Fruit fly (Drosophila melanogaster) whole organism, embryonic: Measurements from ENCODE around the gene CG10962.

ENCODE experiments used
- Antp ChIP-seq: fragments of 200-800 bp; sonication (Bioruptor generic); optimal IDR thresholded peaks from 3 replicates; lab custom pipeline; 2016; ENCODE audit warnings: missing biosample characterization, missing genetic modification characterization
- CG10321 ChIP-seq: fragments of 200-800 bp; sonication (Bioruptor generic); IDR thresholded peaks from 2 replicates; pipeline ENCODE4 v1.3.6; 2022; ENCODE audit warnings: missing biosample characterization, missing genetic modification characterization
- CG10543 ChIP-seq: fragments of 200-800 bp; sonication (Bioruptor generic); optimal IDR thresholded peaks from 3 replicates; lab custom pipeline; 2017; ENCODE audit warnings: missing biosample characterization, mild to moderate bottlenecking, missing genetic modification characterization, moderate library complexity
- CG12391 ChIP-seq: fragments of 200-800 bp; sonication (Bioruptor generic); optimal IDR thresholded peaks from 3 replicates; lab custom pipeline; 2018; ENCODE audit warnings: missing biosample characterization, mild to moderate bottlenecking, missing genetic modification characterization, moderate library complexity
- CG12769 ChIP-seq: fragments of 200-800 bp; sonication (Bioruptor generic); optimal IDR thresholded peaks from 2 replicates; lab custom pipeline; 2019; ENCODE audit warnings: missing biosample characterization, mild to moderate bottlenecking, missing genetic modification characterization, moderate library complexity
- CG15479 ChIP-seq: fragments of 200-800 bp; sonication (Bioruptor generic); optimal IDR thresholded peaks from 3 replicates; lab custom pipeline; 2019; ENCODE audit warnings: missing biosample characterization, mild to moderate bottlenecking, missing genetic modification characterization, moderate library complexity
- CG15514 ChIP-seq: fragments of 200-800 bp; sonication (Bioruptor generic); optimal IDR thresholded peaks from 3 replicates; lab custom pipeline; 2017; ENCODE audit warnings: missing biosample characterization, missing genetic modification characterization, mild to moderate bottlenecking, moderate library complexity, missing genetic modification reagents
- CG16779 ChIP-seq: fragments of 200-800 bp; sonication (Bioruptor generic); IDR thresholded peaks from 2 replicates; pipeline ENCODE4 v1.3.6; 2022; ENCODE audit warnings: missing biosample characterization, missing genetic modification characterization
- CG18764 ChIP-seq: fragments of 200-800 bp; sonication (Bioruptor generic); optimal IDR thresholded peaks from 3 replicates; lab custom pipeline; 2016; ENCODE audit warnings: missing biosample characterization, missing genetic modification characterization
- CG2199 ChIP-seq: fragments of 200-800 bp; sonication (Bioruptor generic); IDR thresholded peaks from 3 replicates; pipeline ENCODE4 v1.3.6; 2022; ENCODE audit warnings: missing biosample characterization, missing genetic modification characterization
- CG32767 ChIP-seq: fragments of 200-800 bp; sonication (Bioruptor generic); IDR thresholded peaks from 2 replicates; pipeline ENCODE4 v1.3.6; 2022; ENCODE audit warnings: missing biosample characterization, missing genetic modification characterization
- CG3281 ChIP-seq: fragments of 200-800 bp; sonication (Bioruptor generic); optimal IDR thresholded peaks from 3 replicates; lab custom pipeline; 2017; ENCODE audit warnings: missing biosample characterization, mild to moderate bottlenecking, missing genetic modification characterization
- CG3407 ChIP-seq: fragments of 200-800 bp; sonication (Bioruptor generic); optimal IDR thresholded peaks from 2 replicates; lab custom pipeline; 2018; ENCODE audit warnings: missing biosample characterization, mild to moderate bottlenecking, missing genetic modification characterization
- CG42726 ChIP-seq: fragments of 200-800 bp; sonication (Bioruptor generic); IDR thresholded peaks from 2 replicates; pipeline ENCODE4 v1.3.6; 2022; ENCODE audit warnings: missing biosample characterization, missing genetic modification characterization; ENCODE audit not compliant: partially characterized antibody
- CG4424 ChIP-seq: fragments of 200-800 bp; sonication (Bioruptor generic); optimal IDR thresholded peaks from 3 replicates; lab custom pipeline; 2016; ENCODE audit warnings: missing biosample characterization, missing genetic modification characterization
- CG4730 ChIP-seq: fragments of 200-800 bp; sonication (Bioruptor generic); IDR thresholded peaks from 2 replicates; pipeline ENCODE4 v1.3.6; 2022; ENCODE audit warnings: missing biosample characterization, missing genetic modification characterization
- CG5953 ChIP-seq: fragments of 200-800 bp; sonication (Bioruptor generic); IDR thresholded peaks from 2 replicates; pipeline ENCODE4 v1.3.6; 2022; ENCODE audit warnings: missing biosample characterization, missing genetic modification characterization
- CG6854 ChIP-seq: fragments of 200-800 bp; sonication (Bioruptor generic); optimal IDR thresholded peaks from 3 replicates; lab custom pipeline; 2017; ENCODE audit warnings: missing biosample characterization, mild to moderate bottlenecking, missing genetic modification characterization
- CG7745 ChIP-seq: fragments of 200-800 bp; sonication (Bioruptor generic); optimal IDR thresholded peaks from 2 replicates; lab custom pipeline; 2018; ENCODE audit warnings: missing biosample characterization, mild to moderate bottlenecking, missing genetic modification characterization, moderate library complexity
- CG7928 ChIP-seq: fragments of 200-800 bp; sonication (Bioruptor generic); optimal IDR thresholded peaks from 2 replicates; lab custom pipeline; 2017; ENCODE audit warnings: missing biosample characterization, mild to moderate bottlenecking, missing genetic modification characterization
- CG8290 ChIP-seq, 3 experiments: fragments of 200-800 bp; sonication (Bioruptor generic); optimal IDR thresholded peaks; 2 replicates each; lab custom pipeline; 2016 to 2019; ENCODE audit warnings: missing biosample characterization in 3 of 3, missing genetic modification characterization in 3 of 3, mild to moderate bottlenecking in 2 of 3, moderate library complexity in 1 of 3
- CG8944 ChIP-seq: fragments of 200-800 bp; sonication (Bioruptor generic); optimal IDR thresholded peaks from 3 replicates; lab custom pipeline; 2016; ENCODE audit warnings: missing biosample characterization, missing genetic modification characterization
- CG9727 ChIP-seq: fragments of 200-800 bp; sonication (Bioruptor generic); optimal IDR thresholded peaks from 3 replicates; lab custom pipeline; 2017; ENCODE audit warnings: missing biosample characterization, mild to moderate bottlenecking, missing genetic modification characterization
- CG9932 ChIP-seq: fragments of 200-800 bp; sonication (Bioruptor generic); IDR thresholded peaks from 2 replicates; pipeline ENCODE4 v1.3.6; 2022; ENCODE audit warnings: missing biosample characterization, missing genetic modification characterization
- CTCF ChIP-seq: fragments of 200-800 bp; sonication (Bioruptor generic); optimal IDR thresholded peaks from 2 replicates; lab custom pipeline; 2017; ENCODE audit warnings: missing biosample characterization, mild to moderate bottlenecking, missing genetic modification characterization, moderate library complexity
- Drgx ChIP-seq: fragments of 200-800 bp; sonication (Bioruptor generic); IDR thresholded peaks from 2 replicates; pipeline ENCODE4 v1.3.6; 2022; ENCODE audit warnings: missing biosample characterization, missing genetic modification characterization
- GATAe ChIP-seq: fragments of 200-800 bp; sonication (Bioruptor generic); conservative IDR thresholded peaks from 2 replicates; pipeline ENCODE4 v1.3.6; 2022; ENCODE audit warnings: missing biosample characterization, missing genetic modification characterization
- Lhr ChIP-seq: fragments of 200-800 bp; sonication (Bioruptor generic); optimal IDR thresholded peaks from 3 replicates; lab custom pipeline; 2017; ENCODE audit warnings: mild to moderate bottlenecking, missing biosample characterization, missing genetic modification reagents, missing genetic modification characterization
- Myb ChIP-seq: fragments of 200-800 bp; sonication (Bioruptor generic); optimal IDR thresholded peaks from 2 replicates; lab custom pipeline; 2016; ENCODE audit warnings: missing biosample characterization, missing genetic modification characterization
- Sox102F ChIP-seq: fragments of 200-800 bp; sonication (Bioruptor generic); optimal IDR thresholded peaks from 2 replicates; lab custom pipeline; 2018; ENCODE audit warnings: missing biosample characterization, mild to moderate bottlenecking, missing genetic modification characterization, moderate library complexity
- Sry-β ChIP-seq: fragments of 200-800 bp; sonication (Bioruptor generic); optimal IDR thresholded peaks from 2 replicates; lab custom pipeline; 2018; ENCODE audit warnings: missing biosample characterization, mild to moderate bottlenecking, missing genetic modification characterization, moderate library complexity
- Xrp1 ChIP-seq: fragments of 200-800 bp; sonication (Bioruptor generic); IDR thresholded peaks from 2 replicates; pipeline ENCODE4 v1.3.6; 2022; ENCODE audit warnings: missing biosample characterization, missing genetic modification characterization
- ato ChIP-seq: fragments of 200-800 bp; sonication (Bioruptor generic); IDR thresholded peaks from 2 replicates; pipeline ENCODE4 v1.3.6; 2022; ENCODE audit warnings: missing biosample characterization, missing genetic modification characterization; ENCODE audit not compliant: partially characterized antibody
- crc ChIP-seq: fragments of 200-800 bp; sonication (Bioruptor generic); optimal IDR thresholded peaks from 2 replicates; lab custom pipeline; 2016; ENCODE audit warnings: missing biosample characterization, missing genetic modification characterization
- disco-r ChIP-seq: fragments of 200-800 bp; sonication (Bioruptor generic); optimal IDR thresholded peaks from 2 replicates; lab custom pipeline; 2016; ENCODE audit warnings: missing biosample characterization, missing genetic modification characterization
- ems ChIP-seq: fragments of 200-800 bp; sonication (Bioruptor generic); optimal IDR thresholded peaks from 3 replicates; lab custom pipeline; 2016; ENCODE audit warnings: missing biosample characterization, missing genetic modification characterization
- eve ChIP-seq, 2 experiments: fragments of >200 bp; optimal IDR thresholded peaks; 2 replicates each; lab custom pipeline; 2017; ENCODE audit warnings: missing biosample characterization in 2 of 2, missing genetic modification characterization in 2 of 2
- ewg ChIP-seq: fragments of 200-800 bp; sonication (Bioruptor generic); optimal IDR thresholded peaks from 3 replicates; lab custom pipeline; 2017; ENCODE audit warnings: mild to moderate bottlenecking, missing biosample characterization, missing genetic modification reagents, missing genetic modification characterization
- fd96Cb ChIP-seq: fragments of 200-800 bp; sonication (Bioruptor generic); optimal IDR thresholded peaks from 2 replicates; lab custom pipeline; 2018; ENCODE audit warnings: missing biosample characterization, mild to moderate bottlenecking, missing genetic modification characterization, moderate library complexity
- gcm2 ChIP-seq: fragments of 200-800 bp; sonication (Bioruptor generic); optimal IDR thresholded peaks from 2 replicates; lab custom pipeline; 2016; ENCODE audit warnings: missing biosample characterization, missing genetic modification characterization
- grau ChIP-seq: fragments of 200-800 bp; optimal IDR thresholded peaks from 3 replicates; lab custom pipeline; 2019; ENCODE audit warnings: missing biosample characterization, mild to moderate bottlenecking, missing genetic modification characterization, moderate library complexity
- ken ChIP-seq: fragments of 200-800 bp; sonication (Bioruptor generic); IDR thresholded peaks from 3 replicates; pipeline ENCODE4 v1.3.6; 2022; ENCODE audit warnings: missing biosample characterization, missing genetic modification characterization
- maf-S ChIP-seq: fragments of 200-800 bp; sonication (Bioruptor generic); optimal IDR thresholded peaks from 2 replicates; lab custom pipeline; 2016; ENCODE audit warnings: missing biosample characterization, missing genetic modification characterization
- pita ChIP-seq: fragments of 200-800 bp; sonication (Bioruptor generic); optimal IDR thresholded peaks from 2 replicates; lab custom pipeline; 2017; ENCODE audit warnings: missing biosample characterization, mild to moderate bottlenecking, missing genetic modification characterization
- ranshi ChIP-seq: fragments of 200-800 bp; sonication (Bioruptor generic); IDR thresholded peaks from 2 replicates; pipeline ENCODE4 v1.3.6; 2022; ENCODE audit warnings: missing biosample characterization, missing genetic modification characterization
- sc ChIP-seq, 3 experiments: fragments of >200 bp in 2 of 3; fragments of 200-800 bp in 1 of 3; sonication (Bioruptor generic) in 1 of 3; optimal IDR thresholded peaks; 2 replicates in 2 of 3; 3 replicates in 1 of 3; lab custom pipeline; 2017; ENCODE audit warnings: mild to moderate bottlenecking in 1 of 3, missing biosample characterization in 1 of 3, missing genetic modification characterization in 1 of 3, missing genetic modification reagents in 1 of 3
- sug ChIP-seq: fragments of 200-800 bp; optimal IDR thresholded peaks from 2 replicates; lab custom pipeline; 2019; ENCODE audit warnings: missing biosample characterization, mild to moderate bottlenecking, missing genetic modification characterization, moderate library complexity
- tap ChIP-seq: fragments of 200-800 bp; optimal IDR thresholded peaks from 3 replicates; lab custom pipeline; 2019; ENCODE audit warnings: missing biosample characterization, mild to moderate bottlenecking, missing genetic modification characterization, moderate library complexity
- tx ChIP-seq: fragments of 200-800 bp; sonication (Bioruptor generic); optimal IDR thresholded peaks from 2 replicates; lab custom pipeline; 2016; ENCODE audit warnings: missing biosample characterization, missing genetic modification characterization
- unc-4 ChIP-seq: fragments of 200-800 bp; sonication (Bioruptor generic); IDR thresholded peaks from 2 replicates; pipeline ENCODE4 v1.3.6; 2022; ENCODE audit warnings: missing biosample characterization, missing genetic modification characterization; ENCODE audit not compliant: partially characterized antibody
- usp ChIP-seq: fragments of >200 bp; optimal IDR thresholded peaks from 2 replicates; lab custom pipeline; 2017; ENCODE audit warnings: missing biosample characterization, missing genetic modification characterization

The CG10962 gene

DNA sequence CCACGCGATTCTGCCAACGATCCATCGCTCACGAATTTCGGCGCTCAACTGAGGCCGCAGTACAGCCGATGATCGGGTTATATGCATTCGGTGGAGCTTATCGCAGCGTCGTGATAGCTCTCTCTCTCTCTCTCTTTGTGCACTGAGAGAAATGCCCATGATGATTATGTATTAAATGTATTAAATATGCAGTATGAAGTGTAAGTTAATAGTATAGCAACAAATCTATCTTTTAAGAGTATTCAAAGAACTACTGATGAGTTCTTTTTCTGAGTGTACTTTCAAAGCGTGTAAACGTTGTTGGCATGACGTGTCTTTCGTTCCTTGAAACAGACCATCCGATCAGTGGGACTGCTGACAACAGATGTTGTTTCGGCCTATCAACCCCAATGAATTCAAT lies at the start of gene CG10962 (continued):
- TF ChIP-seq CG15514 (GFP tag; lab: Kevin White, UChicago) (peak; percentile 54), CG42726 (GFP tag; lab: Robert Waterston, UW) (no peak), Drgx (GFP tag; lab: Robert Waterston, UW) (peak; percentile 73), Xrp1 (GFP tag; lab: Robert Waterston, UW) (peak; percentile 72), CG4424 (peak; percentile 29), ranshi (peak; percentile 58), CG2199 (GFP tag; lab: Robert Waterston, UW) (no peak), gcm2 (no peak), ewg (GFP tag; lab: Kevin White, UChicago) (peak; percentile 23), CG10321 (no peak), disco-r (no peak), CG3281 (GFP tag; lab: Kevin White, UChicago) (peak; percentile 61), maf-S (GFP tag; lab: Kevin White, UChicago) (peak; percentile 36), CG5953 (peak; percentile 65), tap (tag; lab: Kevin White, UChicago) (peak; percentile 39), CG18764 (GFP tag; lab: Kevin White, UChicago) (no peak), CG15479 (no peak), usp (no peak), ato (GFP tag; lab: Robert Waterston, UW) (no peak), ken (peak; percentile 71), CG6854 (GFP tag; lab: Kevin White, UChicago) (no peak), CG7745 (tag; lab: Kevin White, UChicago) (no peak), fd96Cb (peak; percentile 48), crc (GFP tag; lab: Kevin White, UChicago) (no peak), CG4730 (no peak), CG16779 (GFP tag; lab: Robert Waterston, UW) (no peak), Myb (no peak), CG9932 (peak; percentile 67), grau (peak; percentile 74), CG12391 (tag; lab: Kevin White, UChicago) (peak; percentile 70), CTCF (GFP tag; lab: Kevin White, UChicago) (no peak), CG7928 (no peak), CG8290 (GFP tag; optimal IDR thresholded peaks at IDR 0.05; lab: Kevin White, UChicago) (no peak), CG8290 (tag; optimal IDR thresholded peaks at IDR 0.05; lab: Kevin White, UChicago) (peak in 1 of 2 experiments; percentile 89), CG12769 (tag; lab: Kevin White, UChicago) (peak; percentile 88), CG10543 (GFP tag; lab: Kevin White, UChicago) (peak; percentile 43), pita (GFP tag; lab: Kevin White, UChicago) (no peak), Sox102F (peak; percentile 70), sug (tag; lab: Kevin White, UChicago) (peak; percentile 56), sc (optimal IDR thresholded peaks at IDR 0.05; lab: Kevin White, UChicago) (no peak), sc (GFP tag; optimal IDR thresholded peaks at IDR 0.05; lab: Kevin White, UChicago) (no peak), CG8944 (GFP tag; lab: Kevin White, UChicago) (peak; percentile 6), GATAe (GFP tag; lab: Robert Waterston, UW) (peak; percentile 62), tx (no peak), eve (GFP tag; optimal IDR thresholded peaks at IDR 0.05; lab: Kevin White, UChicago) (peak in 1 of 2 experiments; percentile 48), CG32767 (peak; percentile 36; the same call in 1 of the 2 replicates), Antp (GFP tag; lab: Kevin White, UChicago) (peak; percentile 42), ems (GFP tag; lab: Kevin White, UChicago) (peak; percentile 44), CG3407 (GFP tag; lab: Kevin White, UChicago) (peak; percentile 20), unc-4 (GFP tag; lab: Robert Waterston, UW) (no peak), Sry-β (no peak), Lhr (GFP tag; lab: Kevin White, UChicago) (no peak), CG9727 (GFP tag; lab: Kevin White, UChicago) (peak; percentile 15)
